Fruit fly (Drosophila melanogaster) whole organism, embryonic: ENCODE data around the gene Vps52.

ENCODE experiments used
- B-H2 ChIP-seq: fragments of 200-800 bp; sonication (Bioruptor generic); optimal IDR thresholded peaks from 2 replicates; lab custom pipeline; 2018; ENCODE audit warnings: missing biosample characterization, mild to moderate bottlenecking, missing genetic modification characterization
- CG10366 ChIP-seq: fragments of 200-800 bp; sonication (Bioruptor generic); IDR thresholded peaks from 2 replicates; pipeline ENCODE4 v1.3.6; 2022; ENCODE audit warnings: missing biosample characterization, missing genetic modification characterization
- CG12071 ChIP-seq: fragments of 200-800 bp; sonication (Bioruptor generic); optimal IDR thresholded peaks from 3 replicates; lab custom pipeline; 2018; ENCODE audit warnings: missing biosample characterization, mild to moderate bottlenecking, missing genetic modification characterization
- CG12104 ChIP-seq: fragments of 200-800 bp; sonication (Bioruptor generic); optimal IDR thresholded peaks from 3 replicates; lab custom pipeline; 2016; ENCODE audit warnings: missing biosample characterization, missing genetic modification characterization
- CG16779 ChIP-seq: fragments of 200-800 bp; sonication (Bioruptor generic); IDR thresholded peaks from 2 replicates; pipeline ENCODE4 v1.3.6; 2022; ENCODE audit warnings: missing biosample characterization, missing genetic modification characterization
- CG2120 ChIP-seq: fragments of 200-800 bp; sonication (Bioruptor generic); optimal IDR thresholded peaks from 3 replicates; lab custom pipeline; 2016; ENCODE audit warnings: missing biosample characterization, missing genetic modification characterization
- CG31388 ChIP-seq: fragments of 200-800 bp; sonication (Bioruptor generic); optimal IDR thresholded peaks from 2 replicates; lab custom pipeline; 2016; ENCODE audit warnings: missing biosample characterization, missing genetic modification characterization
- CG34422 ChIP-seq: fragments of 200-800 bp; sonication (Bioruptor generic); IDR thresholded peaks from 3 replicates; pipeline ENCODE4 v1.3.6; 2022; ENCODE audit warnings: missing biosample characterization, missing genetic modification characterization
- CG4424 ChIP-seq: fragments of 200-800 bp; sonication (Bioruptor generic); optimal IDR thresholded peaks from 3 replicates; lab custom pipeline; 2016; ENCODE audit warnings: missing biosample characterization, missing genetic modification characterization
- CG7271 ChIP-seq: fragments of 200-800 bp; sonication (Bioruptor generic); optimal IDR thresholded peaks from 2 replicates; lab custom pipeline; 2018; ENCODE audit warnings: missing biosample characterization, mild to moderate bottlenecking, missing genetic modification characterization, moderate library complexity
- CG7786 ChIP-seq: fragments of 200-800 bp; sonication (Bioruptor generic); optimal IDR thresholded peaks from 2 replicates; lab custom pipeline; 2016; ENCODE audit warnings: missing biosample characterization, missing genetic modification characterization
- CG7987 ChIP-seq: fragments of 200-800 bp; sonication (Bioruptor generic); optimal IDR thresholded peaks from 2 replicates; lab custom pipeline; 2018; ENCODE audit warnings: missing biosample characterization, mild to moderate bottlenecking, missing genetic modification characterization, moderate library complexity
- CG8290 ChIP-seq, 3 experiments: fragments of 200-800 bp; sonication (Bioruptor generic); optimal IDR thresholded peaks; 2 replicates each; lab custom pipeline; 2016 to 2019; ENCODE audit warnings: missing biosample characterization in 3 of 3, missing genetic modification characterization in 3 of 3, mild to moderate bottlenecking in 2 of 3, moderate library complexity in 1 of 3
- CHES-1-like ChIP-seq: fragments of 200-800 bp; sonication (Bioruptor generic); optimal IDR thresholded peaks from 2 replicates; lab custom pipeline; 2016; ENCODE audit warnings: missing biosample characterization, missing genetic modification characterization
- Chrac-16 ChIP-seq: fragments of 200-800 bp; sonication (Bioruptor generic); optimal IDR thresholded peaks from 3 replicates; lab custom pipeline; 2016; ENCODE audit warnings: missing biosample characterization, missing genetic modification characterization
- Doc2 ChIP-seq: fragments of 200-800 bp; sonication (Bioruptor generic); IDR thresholded peaks from 2 replicates; pipeline ENCODE4 v1.3.6; 2022; ENCODE audit warnings: missing biosample characterization, missing genetic modification characterization
- ERR ChIP-seq: fragments of 200-800 bp; sonication (Bioruptor generic); optimal IDR thresholded peaks from 2 replicates; lab custom pipeline; 2016; ENCODE audit warnings: missing biosample characterization, missing genetic modification characterization
- HLH3B ChIP-seq: fragments of 200-800 bp; sonication (Bioruptor generic); IDR thresholded peaks from 2 replicates; pipeline ENCODE4 v1.3.6; 2022; ENCODE audit warnings: missing biosample characterization, missing genetic modification characterization
- HLHmδ ChIP-seq: fragments of 200-800 bp; sonication (Bioruptor generic); optimal IDR thresholded peaks from 2 replicates; lab custom pipeline; 2018; ENCODE audit warnings: missing biosample characterization, mild to moderate bottlenecking, missing genetic modification characterization, moderate library complexity
- Hr39 ChIP-seq: fragments of >200 bp; optimal IDR thresholded peaks from 2 replicates; lab custom pipeline; 2017
- Hr51 ChIP-seq, 2 experiments: fragments of 200-800 bp; sonication (Bioruptor generic); optimal IDR thresholded peaks; 2 replicates in 1 of 2; 3 replicates in 1 of 2; lab custom pipeline; 2016 to 2018; ENCODE audit warnings: missing biosample characterization in 2 of 2, missing genetic modification characterization in 2 of 2, mild to moderate bottlenecking in 1 of 2, moderate library complexity in 1 of 2
- Hsf ChIP-seq: fragments of 200-800 bp; sonication (Bioruptor generic); optimal IDR thresholded peaks from 3 replicates; lab custom pipeline; 2016; ENCODE audit warnings: missing biosample characterization, missing genetic modification characterization
- Med ChIP-seq: fragments of 200-800 bp; sonication (Bioruptor generic); peaks from one replicate; lab custom pipeline; 2016; ENCODE audit warnings: missing biosample characterization, missing genetic modification characterization, mild to moderate bottlenecking, inconsistent platforms, moderate library complexity
- Pdp1 ChIP-seq, 2 experiments: fragments of 200-800 bp; sonication (Bioruptor generic); optimal IDR thresholded peaks; 3 replicates each; lab custom pipeline; 2016; ENCODE audit warnings: missing biosample characterization in 2 of 2, missing genetic modification characterization in 2 of 2, mild to moderate bottlenecking in 1 of 2, moderate library complexity in 1 of 2
- Sin3A ChIP-seq: fragments of >200 bp; optimal IDR thresholded peaks from 2 replicates; lab custom pipeline; 2018
- ab ChIP-seq: fragments of 200-800 bp; sonication (Bioruptor generic); optimal IDR thresholded peaks from 2 replicates; lab custom pipeline; 2016; ENCODE audit warnings: missing biosample characterization, missing genetic modification characterization
- ac ChIP-seq: fragments of 200-800 bp; sonication (Bioruptor generic); optimal IDR thresholded peaks from 3 replicates; lab custom pipeline; 2017; ENCODE audit warnings: missing biosample characterization, mild to moderate bottlenecking, missing genetic modification characterization
- al ChIP-seq: fragments of 200-800 bp; sonication (Bioruptor generic); IDR thresholded peaks from 2 replicates; pipeline ENCODE4 v1.3.6; 2022; ENCODE audit warnings: missing biosample characterization, missing genetic modification characterization
- az2 ChIP-seq: fragments of 200-800 bp; sonication (Bioruptor generic); optimal IDR thresholded peaks from 3 replicates; lab custom pipeline; 2016; ENCODE audit warnings: missing biosample characterization, missing genetic modification characterization
- bab2 ChIP-seq: fragments of 200-800 bp; sonication (Bioruptor generic); optimal IDR thresholded peaks from 2 replicates; lab custom pipeline; 2016; ENCODE audit warnings: missing biosample characterization, missing genetic modification characterization
- bbx ChIP-seq: fragments of 200-800 bp; sonication (Bioruptor generic); IDR thresholded peaks from 2 replicates; pipeline ENCODE4 v1.3.6; 2022; ENCODE audit warnings: missing biosample characterization, missing genetic modification characterization; ENCODE audit not compliant: partially characterized antibody
- cas ChIP-seq: fragments of 200-800 bp; sonication (Bioruptor generic); IDR thresholded peaks from 2 replicates; pipeline ENCODE4 v1.3.6; 2022; ENCODE audit warnings: missing biosample characterization, missing genetic modification characterization
- corto ChIP-seq: fragments of 200-800 bp; sonication (Bioruptor generic); optimal IDR thresholded peaks from 2 replicates; lab custom pipeline; 2016; ENCODE audit warnings: missing biosample characterization, mild to moderate bottlenecking, missing genetic modification characterization, moderate library complexity
- crp ChIP-seq, 2 experiments: fragments of 200-800 bp; sonication (Bioruptor generic); optimal IDR thresholded peaks; 2 replicates in 1 of 2; 3 replicates in 1 of 2; lab custom pipeline; 2017; ENCODE audit warnings: missing biosample characterization in 2 of 2, missing genetic modification characterization in 2 of 2, mild to moderate bottlenecking in 1 of 2, moderate library complexity in 1 of 2
- dmrt11E ChIP-seq: fragments of 200-800 bp; sonication (Bioruptor generic); optimal IDR thresholded peaks from 3 replicates; lab custom pipeline; 2018; ENCODE audit warnings: missing biosample characterization, mild to moderate bottlenecking, missing genetic modification characterization, moderate library complexity
- dysf ChIP-seq: fragments of 200-800 bp; sonication (Bioruptor generic); IDR thresholded peaks from 3 replicates; pipeline ENCODE4 v1.3.6; 2022; ENCODE audit warnings: missing biosample characterization, missing genetic modification characterization
- gce ChIP-seq: fragments of 200-800 bp; sonication (Bioruptor generic); IDR thresholded peaks from 3 replicates; pipeline ENCODE4 v1.3.6; 2022; ENCODE audit warnings: missing biosample characterization, missing genetic modification characterization
- gsb ChIP-seq: fragments of 200-800 bp; sonication (Bioruptor generic); IDR thresholded peaks from 2 replicates; pipeline ENCODE4 v1.3.6; 2022; ENCODE audit warnings: missing biosample characterization, missing genetic modification characterization
- h ChIP-seq: fragments of >200 bp; optimal IDR thresholded peaks from 2 replicates; lab custom pipeline; 2017
- kay ChIP-seq: fragments of 200-800 bp; sonication (Bioruptor generic); optimal IDR thresholded peaks from 2 replicates; lab custom pipeline; 2016; ENCODE audit warnings: missing biosample characterization, missing genetic modification characterization
- maf-S ChIP-seq: fragments of 200-800 bp; sonication (Bioruptor generic); optimal IDR thresholded peaks from 2 replicates; lab custom pipeline; 2016; ENCODE audit warnings: missing biosample characterization, missing genetic modification characterization
- onecut ChIP-seq: fragments of 200-800 bp; sonication (Bioruptor generic); IDR thresholded peaks from 2 replicates; pipeline ENCODE4 v1.3.6; 2022; ENCODE audit warnings: missing biosample characterization, missing genetic modification characterization
- psq ChIP-seq: fragments of 200-800 bp; sonication (Bioruptor generic); optimal IDR thresholded peaks from 2 replicates; lab custom pipeline; 2017; ENCODE audit warnings: missing biosample characterization, missing genetic modification characterization
- sens ChIP-seq: fragments of 200-800 bp; sonication (Bioruptor generic); peaks from one replicate; lab custom pipeline; 2016; ENCODE audit warnings: missing biosample characterization, missing genetic modification characterization
- shn ChIP-seq: fragments of 200-800 bp; sonication (Bioruptor generic); optimal IDR thresholded peaks from 3 replicates; lab custom pipeline; 2016; ENCODE audit warnings: missing biosample characterization, missing genetic modification characterization
- slbo ChIP-seq: fragments of 200-800 bp; sonication (Bioruptor generic); IDR thresholded peaks from 2 replicates; pipeline ENCODE4 v1.3.6; 2022; ENCODE audit warnings: missing biosample characterization, missing genetic modification characterization
- slou ChIP-seq: fragments of 200-800 bp; sonication (Bioruptor generic); optimal IDR thresholded peaks from 3 replicates; lab custom pipeline; 2016; ENCODE audit warnings: missing biosample characterization, missing genetic modification characterization
- sob ChIP-seq: fragments of 200-800 bp; sonication (Bioruptor generic); IDR thresholded peaks from 2 replicates; pipeline ENCODE4 v1.3.6; 2022; ENCODE audit warnings: missing biosample characterization, missing genetic modification characterization
- tna ChIP-seq: fragments of 200-800 bp; sonication (Bioruptor generic); IDR thresholded peaks from 2 replicates; pipeline ENCODE4 v1.3.6; 2022; ENCODE audit warnings: missing biosample characterization, missing genetic modification characterization; ENCODE audit not compliant: partially characterized antibody
- unc-4 ChIP-seq: fragments of 200-800 bp; sonication (Bioruptor generic); IDR thresholded peaks from 2 replicates; pipeline ENCODE4 v1.3.6; 2022; ENCODE audit warnings: missing biosample characterization, missing genetic modification characterization; ENCODE audit not compliant: partially characterized antibody
- zen2 ChIP-seq: fragments of 200-800 bp; sonication (Bioruptor generic); IDR thresholded peaks from 3 replicates; pipeline ENCODE4 v1.3.6; 2022; ENCODE audit warnings: missing biosample characterization, missing genetic modification characterization; ENCODE audit not compliant: partially characterized antibody

Gene Vps52

dm6 chr2L:5542944-5543515 is 19.3 kb upstream of the Vps52 start (continued):
- peak; percentile 82 for TF ChIP-seq ERR (GFP tag; lab: Kevin White, UChicago)
- peak; percentile 38 to 64 for TF ChIP-seq Pdp1 (GFP tag; optimal IDR thresholded peaks at IDR 0.05; lab: Kevin White, UChicago)
- peak; percentile 44 for TF ChIP-seq psq (GFP tag; lab: Kevin White, UChicago)
- no peak for TF ChIP-seq corto (GFP tag; lab: Kevin White, UChicago)
- peak; percentile 50 for TF ChIP-seq CG4424 (GFP tag; lab: Kevin White, UChicago)
- peak; percentile 37 for TF ChIP-seq az2 (GFP tag; lab: Kevin White, UChicago)
- TF ChIP-seq ac (GFP tag; lab: Kevin White, UChicago), result no peak
- peak; percentile 68 for TF ChIP-seq Hr39 (lab: Kevin White, UChicago)
- peak; percentile 61 for TF ChIP-seq CHES-1-like (GFP tag; lab: Kevin White, UChicago)
- TF ChIP-seq slbo (GFP tag; lab: Robert Waterston, UW), result peak; percentile 71
- peak; percentile 61 for TF ChIP-seq bab2 (GFP tag; lab: Kevin White, UChicago)
- peak; percentile 11 for TF ChIP-seq kay (GFP tag; lab: Kevin White, UChicago)
- TF ChIP-seq CG16779 (GFP tag; lab: Robert Waterston, UW), result peak; percentile 70; the same call in 1 of the 2 replicates
- TF ChIP-seq CG12071 (GFP tag; lab: Kevin White, UChicago), result peak; percentile 32
- peak; percentile 20 for TF ChIP-seq Chrac-16 (GFP tag; lab: Kevin White, UChicago)
- peak; percentile 38 for TF ChIP-seq onecut
- no peak for TF ChIP-seq CG7271
- TF ChIP-seq unc-4 (GFP tag; lab: Robert Waterston, UW), result no peak
- peak; percentile 7 for TF ChIP-seq maf-S (GFP tag; lab: Kevin White, UChicago)
- TF ChIP-seq CG31388, result no peak
- TF ChIP-seq sob (GFP tag; lab: Robert Waterston, UW), result peak; percentile 66
- TF ChIP-seq Med (GFP tag; lab: Kevin White, UChicago), result peak; percentile 95
- TF ChIP-seq Hr51 (GFP tag; optimal IDR thresholded peaks at IDR 0.05; lab: Kevin White, UChicago), result peak in 1 of 2 experiments; percentile 7
- TF ChIP-seq cas (GFP tag; lab: Robert Waterston, UW), result peak; percentile 36; the same call in 1 of the 2 replicates
- TF ChIP-seq dmrt11E (tag; lab: Kevin White, UChicago), result no peak
- peak; percentile 34; the same call in 1 of the 2 replicates for TF ChIP-seq bbx (GFP tag; lab: Robert Waterston, UW)
- TF ChIP-seq CG34422 (GFP tag; lab: Robert Waterston, UW), result peak; percentile 86
- peak; percentile 67 for TF ChIP-seq sens
- 0 out of 2 replicates have a peak, but pooled peaks have one; percentile 42 for TF ChIP-seq HLH3B
- TF ChIP-seq CG2120 (GFP tag; lab: Kevin White, UChicago), result peak; percentile 76
- no peak for TF ChIP-seq crp (GFP tag; optimal IDR thresholded peaks at IDR 0.05; lab: Kevin White, UChicago)
- TF ChIP-seq CG7987 (GFP tag; lab: Kevin White, UChicago), result peak; percentile 42
- TF ChIP-seq Doc2 (GFP tag; lab: Robert Waterston, UW), result no peak
- no peak for TF ChIP-seq slou (GFP tag; lab: Kevin White, UChicago)
- no peak for TF ChIP-seq tna
- peak; percentile 46; the same call in 1 of the 2 replicates for TF ChIP-seq gsb
- TF ChIP-seq HLHmδ (GFP tag; lab: Kevin White, UChicago), result no peak
- TF ChIP-seq B-H2, result peak; percentile 5
- TF ChIP-seq Hsf (GFP tag; lab: Kevin White, UChicago), result peak; percentile 55
- peak; percentile 21; the same call in 1 of the 2 replicates for TF ChIP-seq CG10366
- TF ChIP-seq zen2 (GFP tag; lab: Robert Waterston, UW), result no peak
- TF ChIP-seq CG8290 (GFP tag; optimal IDR thresholded peaks at IDR 0.05; lab: Kevin White, UChicago), result no peak
- no peak for TF ChIP-seq CG8290 (tag; optimal IDR thresholded peaks at IDR 0.05; lab: Kevin White, UChicago)
- peak; percentile 71; the same call in 2 of the 3 replicates for TF ChIP-seq dysf (GFP tag; lab: Robert Waterston, UW)
- peak; percentile 54 for TF ChIP-seq shn (GFP tag; lab: Kevin White, UChicago)
- peak; percentile 26 for TF ChIP-seq CG7786 (GFP tag; lab: Kevin White, UChicago)
- no peak for TF ChIP-seq CG12104 (GFP tag; lab: Kevin White, UChicago)
- TF ChIP-seq Sin3A (lab: Kevin White, UChicago), result no peak
- TF ChIP-seq al (GFP tag; lab: Robert Waterston, UW), result peak; percentile 30
- TF ChIP-seq h (lab: Kevin White, UChicago), result no peak
- TF ChIP-seq gce (GFP tag; lab: Robert Waterston, UW), result peak; percentile 36; the same call in 1 of the 3 replicates
- peak; percentile 15 for TF ChIP-seq ab
